Worm (Caenorhabditis elegans) whole organism, midembryonic: ENCODE measurements around the gene inx-1.

ENCODE experiments used
- T22C8.4 ChIP-seq: fragments of 200-800 bp; sonication (Bioruptor generic); IDR thresholded peaks from 2 replicates; pipeline ENCODE4 v1.3.6; 2022; ENCODE audit warnings: missing genetic modification characterization, missing compliant biosample characterization
- cog-1 ChIP-seq: sonication (generic microtip); optimal IDR thresholded peaks from 2 replicates; lab custom pipeline; 2016; ENCODE audit warnings: missing genetic modification characterization, missing compliant biosample characterization
- flt-1 ChIP-seq: fragments of 200-800 bp; sonication (Bioruptor generic); IDR thresholded peaks from 2 replicates; pipeline ENCODE4 v1.3.6; 2022; ENCODE audit warnings: missing genetic modification characterization, missing compliant biosample characterization
- klf-2 ChIP-seq: fragments of 200-800 bp; sonication (Bioruptor generic); conservative IDR thresholded peaks from 2 replicates; pipeline ENCODE4 v1.3.6; 2022; ENCODE audit warnings: missing genetic modification reagents, missing genetic modification characterization, missing compliant biosample characterization
- med-1 ChIP-seq: sonication (generic microtip); optimal IDR thresholded peaks from 2 replicates; lab custom pipeline; 2017; ENCODE audit warnings: missing genetic modification characterization, mild to moderate bottlenecking, missing compliant biosample characterization, antibody characterized with exemption, missing genetic modification reagents; ENCODE audit not compliant: insufficient read depth
- ref-1 ChIP-seq: fragments of 200-800 bp; sonication (Bioruptor generic); conservative IDR thresholded peaks from 2 replicates; pipeline ENCODE4 v1.3.6; 2022; ENCODE audit warnings: missing genetic modification reagents, missing genetic modification characterization, missing compliant biosample characterization
- tab-1 ChIP-seq: fragments of 200-800 bp; sonication (Bioruptor generic); IDR thresholded peaks from 2 replicates; pipeline ENCODE4 v1.3.6; 2022; ENCODE audit warnings: missing genetic modification characterization, missing compliant biosample characterization
- ztf-23 ChIP-seq: fragments of 200-800 bp; sonication (Bioruptor generic); IDR thresholded peaks from 2 replicates; pipeline ENCODE4 v1.3.6; 2022; ENCODE audit warnings: missing genetic modification reagents, missing genetic modification characterization, missing compliant biosample characterization
- ztf-29 ChIP-seq: fragments of 200-800 bp; sonication (Bioruptor generic); IDR thresholded peaks from 2 replicates; pipeline ENCODE4 v1.3.6; 2022; ENCODE audit warnings: missing genetic modification reagents, missing genetic modification characterization, missing compliant biosample characterization

Gene inx-1

ce11 chrX:6967057-6967456 lies 10.9 kb upstream of the inx-1 start, which contains the start of gene F01E11.3:
Gene F01E11.3, plus strand, starts transcription at chrX:6967357.
- TF ChIP-seq cog-1 (no peak), ztf-23 (GFP tag; lab: Robert Waterston, UW) (no peak), tab-1 (GFP tag; lab: Robert Waterston, UW) (no peak), T22C8.4 (GFP tag; lab: Robert Waterston, UW) (no peak), flt-1 (no peak), klf-2 (GFP tag; lab: Robert Waterston, UW) (no peak), ref-1 (GFP tag; lab: Robert Waterston, UW) (no peak), med-1 (GFP tag; lab: Kevin White, UChicago) (no peak), ztf-29 (GFP tag; lab: Robert Waterston, UW) (no peak)

ce11 chrX:6963842-6964241 lies 7.6 kb upstream of the inx-1 start:
- TF ChIP-seq cog-1 (no peak), tab-1 (GFP tag; lab: Robert Waterston, UW) (no peak), ref-1 (GFP tag; lab: Robert Waterston, UW) (no peak), T22C8.4 (GFP tag; lab: Robert Waterston, UW) (no peak), flt-1 (no peak), klf-2 (GFP tag; lab: Robert Waterston, UW) (no peak), ztf-29 (GFP tag; lab: Robert Waterston, UW) (no peak), ztf-23 (GFP tag; lab: Robert Waterston, UW) (no peak), med-1 (GFP tag; lab: Kevin White, UChicago) (no peak)

DNA sequence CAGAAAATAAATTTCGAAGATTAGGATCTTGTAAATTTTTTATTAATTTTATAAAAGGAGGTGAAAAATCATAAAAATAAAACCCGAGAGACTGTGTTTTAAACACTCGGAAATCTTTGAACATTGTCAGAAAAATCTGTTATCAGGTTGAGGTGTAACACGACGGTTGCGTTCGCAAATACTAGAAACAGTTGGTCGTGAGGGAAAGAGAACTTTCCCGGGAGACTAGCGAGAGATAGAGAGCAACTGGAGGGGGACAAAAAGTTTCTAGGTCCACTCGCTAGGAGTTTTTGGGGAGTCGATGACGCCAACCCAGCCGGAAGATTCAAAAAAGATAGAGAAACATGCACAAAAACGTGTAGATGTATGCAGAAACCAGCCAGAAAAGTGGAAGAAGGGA lies 6.1 kb upstream of the inx-1 start:
- no peak for TF ChIP-seq tab-1 (GFP tag; lab: Robert Waterston, UW)
- TF ChIP-seq klf-2 (GFP tag; lab: Robert Waterston, UW), result no peak
- no peak for TF ChIP-seq ztf-23 (GFP tag; lab: Robert Waterston, UW)
- no peak for TF ChIP-seq ztf-29 (GFP tag; lab: Robert Waterston, UW)
- no peak for TF ChIP-seq med-1 (GFP tag; lab: Kevin White, UChicago)
- no peak for TF ChIP-seq flt-1
- no peak for TF ChIP-seq T22C8.4 (GFP tag; lab: Robert Waterston, UW)
- TF ChIP-seq cog-1, result no peak
- no peak for TF ChIP-seq ref-1 (GFP tag; lab: Robert Waterston, UW)

DNA sequence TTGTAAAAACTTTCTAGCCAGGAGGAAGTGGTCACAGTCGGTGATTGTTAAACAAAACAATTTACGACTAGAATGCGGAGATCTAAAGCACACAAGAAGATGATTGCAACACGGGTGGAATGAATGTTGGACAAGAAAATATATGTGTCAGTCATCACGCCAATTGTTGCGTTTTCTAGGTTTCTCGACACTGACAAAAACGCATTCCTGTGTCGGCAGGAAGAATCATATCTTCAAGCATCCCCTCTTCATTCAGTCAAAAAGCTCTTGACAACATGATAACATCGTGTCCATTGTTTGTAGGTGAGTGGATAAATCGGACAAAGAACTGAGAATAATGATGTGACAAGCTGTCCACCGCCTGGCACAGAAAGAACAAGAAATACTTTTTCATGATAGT lies 3.3 kb upstream of the inx-1 start:
- no peak for TF ChIP-seq T22C8.4 (GFP tag; lab: Robert Waterston, UW)
- TF ChIP-seq cog-1, result peak; percentile 16

DNA sequence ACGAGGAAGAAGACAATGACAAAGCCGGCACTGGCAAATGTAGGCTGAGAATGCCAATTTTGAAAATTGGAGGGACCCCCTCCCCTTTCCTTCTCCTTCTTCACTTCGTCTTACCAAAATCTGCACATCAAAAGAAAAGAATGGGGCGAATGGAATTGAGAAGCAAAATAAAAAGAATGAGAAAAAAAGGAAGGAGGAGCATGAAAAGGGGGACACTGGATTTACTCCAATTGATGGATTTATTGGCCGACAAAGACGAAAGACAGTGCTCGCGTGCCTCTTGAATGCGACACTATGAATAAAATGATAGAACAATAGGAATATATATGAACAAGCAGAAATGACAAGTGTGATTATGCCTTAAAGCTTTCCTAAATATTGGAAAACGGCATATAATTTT lies 2.7 kb upstream of the inx-1 start:
- no peak for TF ChIP-seq klf-2 (GFP tag; lab: Robert Waterston, UW)
- TF ChIP-seq ztf-23 (GFP tag; lab: Robert Waterston, UW), result peak; percentile 44; the same call in 1 of the 2 replicates

DNA sequence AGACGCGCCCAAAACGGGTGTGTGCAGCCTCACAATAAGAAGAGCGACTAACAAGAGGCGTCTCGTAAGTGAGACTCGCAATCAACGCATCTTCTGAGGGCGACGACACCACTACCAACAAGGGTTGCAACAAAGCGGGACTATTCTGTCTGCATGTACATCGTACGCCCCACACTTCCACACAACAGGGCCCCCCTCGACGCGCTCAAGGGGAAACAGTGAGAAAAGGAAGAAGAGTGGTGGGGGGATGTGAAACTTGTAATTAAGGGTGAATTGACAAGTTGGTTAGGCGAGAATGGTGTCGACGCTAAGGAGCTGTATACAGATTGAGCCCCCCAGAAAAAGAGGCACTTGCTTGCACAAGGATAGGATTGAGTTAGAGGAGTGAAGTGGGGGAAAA lies 2.9 kb downstream of the inx-1 start:
- TF ChIP-seq cog-1 (no peak), med-1 (GFP tag; lab: Kevin White, UChicago) (no peak), flt-1 (0 out of 2 replicates have a peak, but pooled peaks have one; percentile 21), ztf-23 (GFP tag; lab: Robert Waterston, UW) (0 out of 2 replicates have a peak, but pooled peaks have one; percentile 62), klf-2 (GFP tag; lab: Robert Waterston, UW) (0 out of 2 replicates have a peak, but pooled peaks have one; percentile 8)

- TF ChIP-seq tab-1 (GFP tag; lab: Robert Waterston, UW) (no peak), flt-1 (no peak), cog-1 (no peak), ztf-29 (GFP tag; lab: Robert Waterston, UW) (no peak), ztf-23 (GFP tag; lab: Robert Waterston, UW) (no peak), klf-2 (GFP tag; lab: Robert Waterston, UW) (no peak), med-1 (GFP tag; lab: Kevin White, UChicago) (no peak), T22C8.4 (GFP tag; lab: Robert Waterston, UW) (no peak), ref-1 (GFP tag; lab: Robert Waterston, UW) (no peak)
These were observed 9.4 kb downstream of the inx-1 start for ce11 chrX:6946789-6947188.

DNA sequence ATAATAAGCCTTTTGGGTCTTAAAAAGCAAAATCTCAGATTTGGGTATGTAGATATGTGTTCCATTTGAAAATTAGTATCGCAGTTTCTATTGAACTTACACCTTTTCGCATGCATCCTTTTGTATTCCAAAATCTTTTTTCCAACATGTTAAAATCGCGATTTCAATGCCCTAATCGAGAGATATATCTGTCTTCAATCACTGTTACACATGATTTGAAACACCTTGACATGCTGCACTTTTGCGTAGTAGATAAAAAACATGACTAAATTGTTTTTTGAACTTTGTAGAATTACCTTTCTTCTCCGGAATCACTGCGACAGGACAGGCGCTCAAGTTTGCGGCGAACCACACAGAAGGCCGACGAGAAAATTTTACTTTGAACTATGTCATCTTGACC lies 14.5 kb downstream of the inx-1 start:
- TF ChIP-seq ztf-23 (GFP tag; lab: Robert Waterston, UW) (no peak), flt-1 (no peak), med-1 (GFP tag; lab: Kevin White, UChicago) (no peak), cog-1 (no peak), klf-2 (GFP tag; lab: Robert Waterston, UW) (no peak), ztf-29 (GFP tag; lab: Robert Waterston, UW) (no peak), tab-1 (GFP tag; lab: Robert Waterston, UW) (no peak), T22C8.4 (GFP tag; lab: Robert Waterston, UW) (no peak), ref-1 (GFP tag; lab: Robert Waterston, UW) (no peak)

ce11 chrX:6940775-6941174 lies 15.4 kb downstream of the inx-1 start:
- no peak for TF ChIP-seq ztf-29 (GFP tag; lab: Robert Waterston, UW)
- TF ChIP-seq tab-1 (GFP tag; lab: Robert Waterston, UW), result no peak
- TF ChIP-seq ref-1 (GFP tag; lab: Robert Waterston, UW), result no peak
- no peak for TF ChIP-seq ztf-23 (GFP tag; lab: Robert Waterston, UW)
- TF ChIP-seq klf-2 (GFP tag; lab: Robert Waterston, UW), result no peak
- TF ChIP-seq med-1 (GFP tag; lab: Kevin White, UChicago), result no peak
- TF ChIP-seq T22C8.4 (GFP tag; lab: Robert Waterston, UW), result no peak
- no peak for TF ChIP-seq flt-1
- no peak for TF ChIP-seq cog-1

DNA sequence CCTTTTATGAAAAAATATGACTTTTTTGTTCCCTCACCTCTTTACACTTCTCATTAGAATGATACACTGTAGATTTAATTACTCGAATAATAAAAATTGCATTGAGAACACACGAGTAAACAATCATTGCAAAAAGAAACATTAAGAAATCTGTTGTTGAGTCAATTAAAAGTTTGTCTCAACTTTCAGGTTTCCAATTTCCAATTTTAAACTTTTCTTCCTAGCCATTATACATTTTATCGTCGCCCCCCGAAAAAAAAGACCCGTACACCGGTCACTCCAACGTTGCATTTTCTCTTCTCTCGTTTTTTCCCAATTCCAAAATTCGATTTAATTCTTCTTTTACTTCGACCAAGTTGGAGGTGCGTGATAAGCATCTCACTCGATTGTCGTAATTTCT lies 16.3 kb downstream of the inx-1 start, which contains the start of gene C16E9.1:
Gene C16E9.1, plus strand, starts transcription at position 301 of the 400 bp plus-strand sequence.
- TF ChIP-seq ztf-29 (GFP tag; lab: Robert Waterston, UW), result no peak
- TF ChIP-seq ref-1 (GFP tag; lab: Robert Waterston, UW), result no peak
- TF ChIP-seq flt-1, result no peak
- no peak for TF ChIP-seq klf-2 (GFP tag; lab: Robert Waterston, UW)
- no peak for TF ChIP-seq cog-1
- TF ChIP-seq tab-1 (GFP tag; lab: Robert Waterston, UW), result no peak
- TF ChIP-seq T22C8.4 (GFP tag; lab: Robert Waterston, UW), result no peak
- no peak for TF ChIP-seq ztf-23 (GFP tag; lab: Robert Waterston, UW)
- no peak for TF ChIP-seq med-1 (GFP tag; lab: Kevin White, UChicago)
